Worm (Caenorhabditis elegans): ENCODE results near the gene Y41C4A.21.

The Y41C4A.21 gene

DNA sequence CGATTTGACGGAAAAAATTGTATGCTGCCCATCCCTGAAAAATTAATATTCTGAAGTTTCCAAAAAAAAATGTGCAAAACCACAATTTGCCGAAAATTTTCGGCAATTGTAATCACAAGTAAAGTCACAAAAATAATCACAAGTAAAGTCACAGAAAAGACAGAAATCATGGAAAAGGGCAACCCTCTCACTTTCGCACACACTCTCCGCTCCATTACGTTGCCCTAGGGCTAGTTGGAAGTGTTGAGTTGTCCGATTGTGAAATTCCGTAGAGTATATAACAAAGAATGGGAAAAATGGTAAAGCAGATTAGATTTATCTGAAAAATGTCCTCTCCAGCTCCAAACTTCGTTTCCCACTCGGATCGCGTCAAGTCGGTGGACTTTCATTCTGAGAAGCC lies 10.8 kb upstream of the Y41C4A.21 start, which contains the start of gene Y41C4A.32:
TSS of gene Y41C4A.32 (plus strand) at position 302 of the 400 bp plus-strand sequence.
- no peak for TF ChIP-seq nhr-12 (tag; optimal IDR thresholded peaks at IDR 0.05)
- TF ChIP-seq lsy-2 (tag; optimal IDR thresholded peaks at IDR 0.05): no peak
- TF ChIP-seq hlh-1 (tag; optimal IDR thresholded peaks at IDR 0.05): no peak
- no peak for TF ChIP-seq snpc-4 (tag; optimal IDR thresholded peaks at IDR 0.05)
- no peak for TF ChIP-seq tbx-8 (GFP tag; optimal IDR thresholded peaks at IDR 0.05)
- TF ChIP-seq drap-1 (GFP tag; optimal IDR thresholded peaks at IDR 0.05): no peak
- no peak for TF ChIP-seq pha-4 (tag; optimal IDR thresholded peaks at IDR 0.05)
- TF ChIP-seq sem-2 (GFP tag; optimal IDR thresholded peaks at IDR 0.05): no peak
- no peak for TF ChIP-seq unc-62 (GFP tag; optimal IDR thresholded peaks at IDR 0.05)
- TF ChIP-seq unc-39 (tag; optimal IDR thresholded peaks at IDR 0.05): no peak
- no peak for TF ChIP-seq ztf-11 (tag; optimal IDR thresholded peaks at IDR 0.05)
- TF ChIP-seq unc-120 (tag; optimal IDR thresholded peaks at IDR 0.05; ENCODE audit: poor library complexity, severe bottlenecking): no peak
- no peak for TF ChIP-seq nhr-2 (tag; optimal IDR thresholded peaks at IDR 0.05)
- no peak for TF ChIP-seq elt-1 (tag; optimal IDR thresholded peaks at IDR 0.05; ENCODE audit: borderline replicate concordance, insufficient read depth)
- no peak for TF ChIP-seq mls-2 (tag; optimal IDR thresholded peaks at IDR 0.05)

ce11 chrIII:11726590-11726989 lies 5.6 kb upstream of the Y41C4A.21 start, which contains the start of gene Y41C4A.12:
Gene Y41C4A.12 (minus strand): TSS chrIII:11726690.
- TF ChIP-seq mep-1 (tag; optimal IDR thresholded peaks at IDR 0.05) (no peak), cnd-1 (tag; optimal IDR thresholded peaks at IDR 0.05) (no peak), ceh-83 (GFP tag; optimal IDR thresholded peaks at IDR 0.05) (no peak), unc-120 (tag; optimal IDR thresholded peaks at IDR 0.05; ENCODE audit: poor library complexity, severe bottlenecking) (no peak), ceh-39 (tag; optimal IDR thresholded peaks at IDR 0.05) (no peak), nhr-237 (tag; optimal IDR thresholded peaks at IDR 0.05) (no peak), sptf-1 (tag; optimal IDR thresholded peaks at IDR 0.05) (no peak), nhr-28 (tag; optimal IDR thresholded peaks at IDR 0.05) (no peak), sem-2 (GFP tag; optimal IDR thresholded peaks at IDR 0.05) (no peak), ztf-11 (tag; optimal IDR thresholded peaks at IDR 0.05) (no peak), lin-32 (GFP tag; optimal IDR thresholded peaks at IDR 0.05) (no peak), elt-3 (tag; optimal IDR thresholded peaks at IDR 0.05) (no peak)

DNA sequence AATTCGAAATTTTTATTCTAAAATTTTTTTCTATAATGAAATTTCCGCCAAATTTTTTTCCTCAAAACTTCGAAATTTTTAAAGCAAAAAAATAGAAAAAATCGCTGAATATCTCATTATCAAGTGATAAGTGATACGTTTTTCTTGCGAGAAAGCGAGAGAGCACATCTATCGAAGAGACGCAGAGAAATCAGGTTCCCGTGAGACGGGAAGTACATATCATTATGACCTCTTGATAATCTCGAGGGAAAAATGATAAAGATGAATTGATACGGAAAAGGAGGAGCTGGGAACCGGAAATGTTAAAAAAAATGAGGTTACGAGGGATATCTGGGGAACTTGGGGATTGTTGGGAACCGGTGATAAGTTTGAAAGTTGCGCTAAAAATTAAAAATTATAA lies 5.1 kb upstream of the Y41C4A.21 start:
- peak; percentile 35 for TF ChIP-seq elt-3 (tag; optimal IDR thresholded peaks at IDR 0.05)
- TF ChIP-seq nhr-28 (tag; optimal IDR thresholded peaks at IDR 0.05): no peak

- TF ChIP-seq elt-1 (tag; optimal IDR thresholded peaks at IDR 0.05; ENCODE audit: borderline replicate concordance, insufficient read depth) (no peak), ces-1 (GFP tag; optimal IDR thresholded peaks at IDR 0.05) (no peak), drap-1 (GFP tag; optimal IDR thresholded peaks at IDR 0.05) (no peak), unc-39 (tag; optimal IDR thresholded peaks at IDR 0.05) (no peak), mls-2 (tag; optimal IDR thresholded peaks at IDR 0.05) (no peak), mab-5 (tag; optimal IDR thresholded peaks at IDR 0.05) (no peak), nhr-237 (tag; optimal IDR thresholded peaks at IDR 0.05) (no peak), ceh-83 (GFP tag; optimal IDR thresholded peaks at IDR 0.05) (no peak), M03D4.4 (tag; optimal IDR thresholded peaks at IDR 0.05) (no peak), cnd-1 (tag; optimal IDR thresholded peaks at IDR 0.05) (no peak), lsy-2 (tag; optimal IDR thresholded peaks at IDR 0.05) (no peak), flh-1 (GFP tag; optimal IDR thresholded peaks at IDR 0.05) (no peak), sem-2 (GFP tag; optimal IDR thresholded peaks at IDR 0.05) (no peak), mep-1 (tag; optimal IDR thresholded peaks at IDR 0.05) (no peak), tbx-8 (GFP tag; optimal IDR thresholded peaks at IDR 0.05) (no peak), sptf-1 (tag; optimal IDR thresholded peaks at IDR 0.05) (no peak), ceh-39 (tag; optimal IDR thresholded peaks at IDR 0.05) (no peak), nhr-76 (tag; optimal IDR thresholded peaks at IDR 0.05) (no peak), ham-2 (GFP tag; optimal IDR thresholded peaks at IDR 0.05) (no peak), unc-62 (GFP tag; optimal IDR thresholded peaks at IDR 0.05) (no peak)
These were observed 1.8 kb upstream of the Y41C4A.21 start, which contains the start of gene Y41C4A.18 for ce11 chrIII:11730312-11730711. Gene Y41C4A.18 (plus strand): TSS chrIII:11730612.

ce11 chrIII:11730850-11731249 lies 1.3 kb upstream of the Y41C4A.21 start:
- TF ChIP-seq mep-1 (tag; optimal IDR thresholded peaks at IDR 0.05) (no peak), M03D4.4 (tag; optimal IDR thresholded peaks at IDR 0.05) (no peak), lin-13 (tag; optimal IDR thresholded peaks at IDR 0.05) (no peak), nhr-76 (tag; optimal IDR thresholded peaks at IDR 0.05) (no peak), mab-5 (tag; optimal IDR thresholded peaks at IDR 0.05) (no peak), elt-1 (tag; optimal IDR thresholded peaks at IDR 0.05; ENCODE audit: borderline replicate concordance, insufficient read depth) (no peak), sptf-1 (tag; optimal IDR thresholded peaks at IDR 0.05) (no peak), ces-1 (GFP tag; optimal IDR thresholded peaks at IDR 0.05) (no peak), zip-8 (tag; optimal IDR thresholded peaks at IDR 0.05) (no peak)

Data from whole organism, mixed stage, embryonic.